Worm (Caenorhabditis elegans): ENCODE data around the gene Y38F1A.1.

- TF ChIP-seq dao-5 (tag; optimal IDR thresholded peaks at IDR 0.05) (no peak), W03F9.2 (tag; optimal IDR thresholded peaks at IDR 0.05) (no peak), him-1 (tag; optimal IDR thresholded peaks at IDR 0.05) (no peak)
Observed at ce11 chrII:12992193-12992592, 37.6 kb upstream of the Y38F1A.1 start.

All from whole organism, L4/young adult.